Worm (Caenorhabditis elegans) whole organism, young adult: ENCODE measurements around the gene F40A3.3.

Experiments used
- D2030.7 ChIP-seq: fragments of 200-800 bp; sonication (Bioruptor generic); IDR thresholded peaks from 2 replicates; pipeline ENCODE4 v1.3.6; 2022; ENCODE audit warnings: missing genetic modification reagents, missing genetic modification characterization, missing compliant biosample characterization
- F10E7.11 ChIP-seq: sonication (generic microtip); optimal IDR thresholded peaks from 2 replicates; lab custom pipeline; 2017; ENCODE audit warnings: mild to moderate bottlenecking, missing genetic modification characterization, moderate library complexity, missing compliant biosample characterization
- F22D6.2 ChIP-seq: sonication (generic microtip); optimal IDR thresholded peaks from 2 replicates; lab custom pipeline; 2016; ENCODE audit warnings: mild to moderate bottlenecking, missing genetic modification characterization, missing compliant biosample characterization
- F57C9.4 ChIP-seq: sonication (generic microtip); optimal IDR thresholded peaks from 2 replicates; lab custom pipeline; 2017; ENCODE audit warnings: mild to moderate bottlenecking, missing genetic modification characterization, missing compliant biosample characterization
- K11D2.4 ChIP-seq: fragments of 200-800 bp; sonication (Bioruptor generic); IDR thresholded peaks from 2 replicates; pipeline ENCODE4 v1.3.6; 2022; ENCODE audit warnings: missing genetic modification reagents, missing genetic modification characterization, missing compliant biosample characterization
- K12H6.12 ChIP-seq: fragments of 200-800 bp; sonication (Bioruptor generic); optimal IDR thresholded peaks from 2 replicates; lab custom pipeline; 2018; ENCODE audit warnings: mild to moderate bottlenecking, missing genetic modification characterization, missing compliant biosample characterization
- akir-1 ChIP-seq: fragments of 200-800 bp; sonication (Bioruptor generic); optimal IDR thresholded peaks from 2 replicates; lab custom pipeline; 2018; ENCODE audit warnings: mild to moderate bottlenecking, missing genetic modification characterization, moderate library complexity, missing compliant biosample characterization
- atf-7 ChIP-seq: sonication (generic microtip); optimal IDR thresholded peaks from 2 replicates; lab custom pipeline; 2017; ENCODE audit warnings: mild to moderate bottlenecking, missing genetic modification characterization, missing compliant biosample characterization
- attf-5 ChIP-seq: fragments of 200-800 bp; sonication (Bioruptor generic); optimal IDR thresholded peaks from 2 replicates; lab custom pipeline; 2018; ENCODE audit warnings: mild to moderate bottlenecking, missing genetic modification characterization, missing compliant biosample characterization
- attf-6 ChIP-seq: fragments of 200-800 bp; sonication (Bioruptor generic); IDR thresholded peaks from 2 replicates; pipeline ENCODE4 v1.3.6; 2022; ENCODE audit warnings: missing genetic modification reagents, missing genetic modification characterization, missing compliant biosample characterization
- cebp-1 ChIP-seq, 2 experiments: fragments of 200-800 bp in 1 of 2; sonication (Bioruptor generic) in 1 of 2; sonication (generic microtip) in 1 of 2; IDR thresholded peaks in 1 of 2; optimal IDR thresholded peaks in 1 of 2; 2 replicates each; pipeline versions ENCODE4 v1.3.6 to Lab custom; 2017 to 2022; ENCODE audit warnings: missing compliant biosample characterization in 2 of 2, missing genetic modification characterization in 2 of 2, mild to moderate bottlenecking in 1 of 2, missing genetic modification reagents in 1 of 2, moderate library complexity in 1 of 2
- ceh-27 ChIP-seq: fragments of 200-800 bp; sonication (Bioruptor generic); optimal IDR thresholded peaks from 2 replicates; lab custom pipeline; 2018; ENCODE audit warnings: mild to moderate bottlenecking, missing genetic modification characterization, moderate library complexity, missing compliant biosample characterization
- chd-7 ChIP-seq: sonication (generic microtip); optimal IDR thresholded peaks from 2 replicates; lab custom pipeline; 2016; ENCODE audit warnings: mild to moderate bottlenecking, missing genetic modification characterization, moderate library complexity, missing compliant biosample characterization
- die-1 ChIP-seq: sonication (generic microtip); optimal IDR thresholded peaks from 2 replicates; lab custom pipeline; 2016; ENCODE audit warnings: missing genotype, mild to moderate bottlenecking, missing genetic modification characterization, missing compliant biosample characterization
- egl-18 ChIP-seq: fragments of 200-800 bp; sonication (Bioruptor generic); IDR thresholded peaks from 2 replicates; pipeline ENCODE4 v1.3.6; 2022; ENCODE audit warnings: missing genetic modification reagents, missing genetic modification characterization, missing compliant biosample characterization
- egrh-3 ChIP-seq: fragments of 200-800 bp; sonication (Bioruptor generic); IDR thresholded peaks from 2 replicates; pipeline ENCODE4 v1.3.6; 2022; ENCODE audit warnings: missing genetic modification reagents, missing genetic modification characterization, missing compliant biosample characterization
- ets-4 ChIP-seq: fragments of 200-800 bp; sonication (Bioruptor generic); optimal IDR thresholded peaks from 2 replicates; lab custom pipeline; 2018; ENCODE audit warnings: mild to moderate bottlenecking, missing genetic modification characterization, missing compliant biosample characterization
- hlh-26 ChIP-seq: fragments of 200-800 bp; sonication (Bioruptor generic); conservative IDR thresholded peaks from 2 replicates; pipeline ENCODE4 v1.3.6; 2022; ENCODE audit warnings: missing genetic modification reagents, missing genetic modification characterization, missing compliant biosample characterization
- hmg-1.2 ChIP-seq: fragments of 200-800 bp; sonication (Bioruptor generic); IDR thresholded peaks from 2 replicates; pipeline ENCODE4 v1.3.6; 2022; ENCODE audit warnings: missing genetic modification reagents, missing genetic modification characterization, missing compliant biosample characterization
- hrde-1 ChIP-seq: sonication (generic microtip); optimal IDR thresholded peaks from 2 replicates; lab custom pipeline; 2016; ENCODE audit warnings: missing genetic modification characterization, mild to moderate bottlenecking, missing compliant biosample characterization, moderate library complexity, missing genotype, missing genetic modification reagents, borderline replicate concordance
- hsf-1 ChIP-seq: fragments of 200-800 bp; sonication (Bioruptor generic); IDR thresholded peaks from 2 replicates; pipeline ENCODE4 v1.3.6; 2022; ENCODE audit warnings: missing genetic modification reagents, missing genetic modification characterization, missing compliant biosample characterization
- let-526 ChIP-seq: fragments of 200-800 bp; sonication (Bioruptor generic); IDR thresholded peaks from 2 replicates; pipeline ENCODE4 v1.3.6; 2022; ENCODE audit warnings: missing genetic modification reagents, missing genetic modification characterization, missing compliant biosample characterization
- lin-35 ChIP-seq, 3 experiments: fragments of 150-350 bp in 2 of 3; sonication (generic microtip) in 1 of 3; optimal IDR thresholded peaks; 2 replicates each; lab custom pipeline; 2014 to 2018; ENCODE audit warnings: missing biosample characterization in 3 of 3, missing genetic modification characterization in 3 of 3, missing genetic modification reagents in 3 of 3
- lin-40 ChIP-seq: sonication (generic microtip); optimal IDR thresholded peaks from 2 replicates; lab custom pipeline; 2016; ENCODE audit warnings: missing genetic modification characterization, mild to moderate bottlenecking, missing compliant biosample characterization, missing genotype, missing genetic modification reagents
- lsl-1 ChIP-seq: fragments of 200-800 bp; sonication (Bioruptor generic); optimal IDR thresholded peaks from 2 replicates; lab custom pipeline; 2018; ENCODE audit warnings: mild to moderate bottlenecking, missing genetic modification characterization, moderate library complexity, missing compliant biosample characterization
- mel-28 ChIP-seq: sonication (generic microtip); optimal IDR thresholded peaks from 2 replicates; lab custom pipeline; 2016; ENCODE audit warnings: borderline replicate concordance, mild to moderate bottlenecking, missing genetic modification characterization, missing compliant biosample characterization
- nfyb-1 ChIP-seq: fragments of 200-800 bp; sonication (Bioruptor generic); IDR thresholded peaks from 2 replicates; pipeline ENCODE4 v1.3.6; 2022; ENCODE audit warnings: missing genetic modification reagents, missing genetic modification characterization, missing compliant biosample characterization
- nhr-27 ChIP-seq: fragments of 200-800 bp; sonication (Bioruptor generic); optimal IDR thresholded peaks from 2 replicates; lab custom pipeline; 2018; ENCODE audit warnings: mild to moderate bottlenecking, missing genetic modification characterization, moderate library complexity, missing compliant biosample characterization
- nhr-80 ChIP-seq: sonication (generic microtip); optimal IDR thresholded peaks from 2 replicates; lab custom pipeline; 2016; ENCODE audit warnings: missing genetic modification characterization, missing compliant biosample characterization
- repo-1 ChIP-seq: sonication (generic microtip); optimal IDR thresholded peaks from 2 replicates; lab custom pipeline; 2017; ENCODE audit warnings: mild to moderate bottlenecking, missing genetic modification characterization, missing compliant biosample characterization
- snpc-3.4 ChIP-seq: sonication (generic microtip); optimal IDR thresholded peaks from 2 replicates; lab custom pipeline; 2017; ENCODE audit warnings: missing genetic modification characterization, mild to moderate bottlenecking, missing compliant biosample characterization, antibody characterized with exemption, moderate library complexity, missing genotype, missing genetic modification reagents
- snpc-4 ChIP-seq, 5 experiments: fragments of 150-350 bp in 1 of 5; sonication (generic microtip) in 4 of 5; optimal IDR thresholded peaks; 2 replicates each; lab custom pipeline; 2014 to 2018; ENCODE audit warnings: missing genetic modification characterization in 5 of 5, missing biosample characterization in 3 of 5, antibody characterized with exemption in 2 of 5, mild to moderate bottlenecking in 2 of 5, missing compliant biosample characterization in 2 of 5, missing genotype in 2 of 5, moderate library complexity in 2 of 5, missing genetic modification reagents in 1 of 5
- somi-1 ChIP-seq: fragments of 200-800 bp; sonication (Bioruptor generic); optimal IDR thresholded peaks from 2 replicates; lab custom pipeline; 2018; ENCODE audit warnings: mild to moderate bottlenecking, missing genetic modification characterization, missing compliant biosample characterization
- tbp1 ChIP-seq: fragments of 200-800 bp; sonication (Bioruptor generic); optimal IDR thresholded peaks from 2 replicates; lab custom pipeline; 2018; ENCODE audit warnings: mild to moderate bottlenecking, missing genetic modification characterization, missing compliant biosample characterization
- tlf-1 ChIP-seq: fragments of 200-800 bp; sonication (Bioruptor generic); optimal IDR thresholded peaks from 2 replicates; lab custom pipeline; 2018; ENCODE audit warnings: mild to moderate bottlenecking, missing genetic modification characterization, missing compliant biosample characterization
- zfh-2 ChIP-seq: fragments of 200-800 bp; sonication (Bioruptor generic); conservative IDR thresholded peaks from 2 replicates; pipeline ENCODE4 v1.3.6; 2022; ENCODE audit warnings: missing genetic modification reagents, missing genetic modification characterization, missing compliant biosample characterization
- ztf-22 ChIP-seq: fragments of 200-800 bp; sonication (Bioruptor generic); optimal IDR thresholded peaks from 2 replicates; lab custom pipeline; 2018; ENCODE audit warnings: mild to moderate bottlenecking, missing genetic modification characterization, moderate library complexity, missing compliant biosample characterization

Gene F40A3.3

DNA sequence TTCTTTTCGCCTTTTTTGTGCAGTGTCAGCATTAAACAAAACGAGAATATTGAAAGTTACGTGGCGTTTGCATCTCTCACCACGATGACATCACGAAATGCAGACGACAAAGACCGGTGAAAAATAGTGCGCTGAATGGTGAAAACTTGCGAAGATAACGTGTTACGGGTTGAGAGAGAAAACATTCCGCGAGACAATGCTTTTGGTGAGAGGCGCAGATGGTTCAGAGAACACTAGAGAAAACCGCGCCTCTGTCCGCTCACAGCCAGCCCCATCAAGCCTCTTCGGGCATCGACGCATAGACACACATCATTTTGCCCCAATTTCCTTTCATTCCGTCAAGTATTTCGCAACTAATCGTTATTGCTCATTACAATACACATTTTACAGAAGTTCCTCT lies 22.6 kb upstream of the F40A3.3 start, which contains the start of the genes C37C3.9 and C37C3.18 (continued):
- TF ChIP-seq attf-5 (peak; percentile 65), D2030.7 (GFP tag; lab: Robert Waterston, UW) (no peak), nfyb-1 (GFP tag; lab: Robert Waterston, UW) (peak; percentile 86), nhr-27 (tag; lab: Kevin White, UChicago) (no peak), let-526 (GFP tag; lab: Robert Waterston, UW) (peak; percentile 50; the same call in 1 of the 2 replicates), egrh-3 (GFP tag; lab: Robert Waterston, UW) (0 out of 2 replicates have a peak, but pooled peaks have one; percentile 27), tlf-1 (GFP tag; lab: Kevin White, UChicago) (no peak), F57C9.4 (tag; lab: Kevin White, UChicago) (no peak), cebp-1 (GFP tag; IDR thresholded peaks at IDR 0.05; lab: Robert Waterston, UW) (peak; percentile 90), cebp-1 (tag; optimal IDR thresholded peaks at IDR 0.05; lab: Kevin White, UChicago) (peak; percentile 97), snpc-4 (GFP tag; optimal IDR thresholded peaks at IDR 0.05; lab: Kevin White, UChicago) (no peak), snpc-4 (tag; optimal IDR thresholded peaks at IDR 0.05; lab: Kevin White, UChicago) (peak; percentile 72 to 79 (median 76)), chd-7 (tag; lab: Kevin White, UChicago) (peak; percentile 41), lin-35 (GFP tag; optimal IDR thresholded peaks at IDR 0.05; lab: Kevin White, UChicago) (no peak), lsl-1 (GFP tag; lab: Kevin White, UChicago) (no peak), attf-6 (GFP tag; lab: Robert Waterston, UW) (no peak), mel-28 (tag; lab: Kevin White, UChicago) (peak; percentile 27), akir-1 (GFP tag; lab: Kevin White, UChicago) (peak; percentile 50), hmg-1.2 (GFP tag; lab: Robert Waterston, UW) (peak; percentile 96), egl-18 (GFP tag; lab: Robert Waterston, UW) (no peak), ets-4 (peak; percentile 21), lin-40 (tag; lab: Kevin White, UChicago) (peak; percentile 48), K12H6.12 (tag; lab: Kevin White, UChicago) (peak; percentile 62), ceh-27 (GFP tag; lab: Kevin White, UChicago) (peak; percentile 75), hlh-26 (GFP tag; lab: Robert Waterston, UW) (no peak), atf-7 (tag; lab: Kevin White, UChicago) (peak; percentile 91), F22D6.2 (tag; lab: Kevin White, UChicago) (no peak), hrde-1 (tag; lab: Kevin White, UChicago) (no peak), ztf-22 (GFP tag; lab: Kevin White, UChicago) (peak; percentile 16), zfh-2 (peak; percentile 93), nhr-80 (tag; lab: Kevin White, UChicago) (peak; percentile 71), K11D2.4 (peak; percentile 38; the same call in 1 of the 2 replicates), somi-1 (GFP tag; lab: Kevin White, UChicago) (peak; percentile 50), snpc-3.4 (tag; lab: Kevin White, UChicago) (no peak), hsf-1 (GFP tag; lab: Robert Waterston, UW) (0 out of 2 replicates have a peak, but pooled peaks have one; percentile 32), F10E7.11 (tag; lab: Kevin White, UChicago) (no peak), die-1 (no peak), repo-1 (tag; lab: Kevin White, UChicago) (peak; percentile 50), tbp1 (GFP tag; lab: Kevin White, UChicago) (peak; percentile 26)
